Worm (Caenorhabditis elegans): ENCODE measurements around the gene Y54F10AM.15.

Gene Y54F10AM.15

DNA sequence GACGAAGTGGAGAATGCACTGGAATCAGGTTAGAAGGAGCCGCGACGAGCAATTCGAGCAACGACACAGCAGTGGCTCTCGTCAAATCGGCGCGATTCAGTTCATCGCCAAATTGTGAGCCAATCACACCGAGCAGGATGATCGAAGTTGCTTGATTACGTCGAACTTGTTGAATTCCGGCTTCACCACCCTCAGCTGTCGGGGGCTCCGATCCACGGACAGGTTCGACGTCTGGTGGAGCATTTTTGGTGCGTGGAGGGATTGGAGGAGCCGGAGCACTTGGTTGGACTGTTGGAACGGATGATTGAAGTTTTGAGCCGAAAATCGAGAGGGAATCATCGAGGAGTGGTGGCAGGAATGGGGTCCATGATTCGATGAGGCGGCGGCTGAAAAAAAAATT lies 13.0 kb downstream of the Y54F10AM.15 start:
- TF ChIP-seq mab-5 (tag; optimal IDR thresholded peaks at IDR 0.05) = no peak
- TF ChIP-seq nhr-11 (tag; optimal IDR thresholded peaks at IDR 0.05) = no peak
- no peak for TF ChIP-seq R02D3.7 (tag; optimal IDR thresholded peaks at IDR 0.05)
- TF ChIP-seq mbf-1 (tag; optimal IDR thresholded peaks at IDR 0.05) = no peak
- TF ChIP-seq dmd-4 (tag; optimal IDR thresholded peaks at IDR 0.05) = no peak
- no peak for TF ChIP-seq blmp-1 (tag; optimal IDR thresholded peaks at IDR 0.05; ENCODE audit: insufficient read depth)
- TF ChIP-seq ceh-82 (tag; optimal IDR thresholded peaks at IDR 0.05) = no peak
- TF ChIP-seq nhr-25 (tag; optimal IDR thresholded peaks at IDR 0.05) = no peak
- no peak for TF ChIP-seq Y55F3AM.14 (GFP tag; optimal IDR thresholded peaks at IDR 0.05)
- no peak for TF ChIP-seq nhr-6 (tag; optimal IDR thresholded peaks at IDR 0.05)
- no peak for TF ChIP-seq skn-1 (tag; optimal IDR thresholded peaks at IDR 0.05)
- TF ChIP-seq lin-11 (tag; optimal IDR thresholded peaks at IDR 0.05) = no peak
- TF ChIP-seq zag-1 (tag; optimal IDR thresholded peaks at IDR 0.05) = no peak
- TF ChIP-seq elt-1 (tag; optimal IDR thresholded peaks at IDR 0.05) = no peak
- no peak for TF ChIP-seq sma-9 (GFP tag; optimal IDR thresholded peaks at IDR 0.05)
- no peak for TF ChIP-seq sma-9 (tag; optimal IDR thresholded peaks at IDR 0.05)
- TF ChIP-seq nhr-77 (tag; optimal IDR thresholded peaks at IDR 0.05) = no peak
- TF ChIP-seq lsy-2 (tag; optimal IDR thresholded peaks at IDR 0.05) = no peak
- no peak for TF ChIP-seq gmeb-1 (tag; optimal IDR thresholded peaks at IDR 0.05)

DNA sequence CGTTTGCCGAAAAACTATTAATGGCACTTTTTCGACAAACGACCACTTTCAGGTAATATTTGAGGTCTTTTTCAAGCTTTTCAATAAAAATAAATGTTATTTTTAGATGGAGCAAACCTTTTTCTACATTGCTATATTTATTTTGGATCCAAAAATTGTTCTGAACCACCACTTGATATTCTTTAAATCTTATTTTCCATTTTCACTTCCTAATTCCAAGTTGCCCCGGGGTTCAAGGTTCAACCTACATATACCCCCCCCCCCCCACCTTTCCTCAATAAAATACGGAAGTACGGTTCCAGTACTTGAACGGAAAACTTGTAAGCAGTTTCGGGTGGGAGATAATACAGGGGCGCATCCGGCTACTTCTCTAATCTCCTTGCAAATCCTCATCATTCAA lies 20.0 kb downstream of the Y54F10AM.15 start, which contains the start of gene Y54F10AM.6:
Y54F10AM.6 (plus strand) TSS at position 301 of the 400 bp plus-strand sequence.
- TF ChIP-seq egl-27 (tag; optimal IDR thresholded peaks at IDR 0.05) = no peak
- no peak for TF ChIP-seq gmeb-1 (tag; optimal IDR thresholded peaks at IDR 0.05)
- no peak for TF ChIP-seq R02D3.7 (tag; optimal IDR thresholded peaks at IDR 0.05)
- TF ChIP-seq nhr-10 (tag; optimal IDR thresholded peaks at IDR 0.05) = no peak
- TF ChIP-seq elt-1 (tag; optimal IDR thresholded peaks at IDR 0.05) = no peak
- TF ChIP-seq elt-3 (tag; optimal IDR thresholded peaks at IDR 0.05) = no peak
- no peak for TF ChIP-seq dmd-4 (tag; optimal IDR thresholded peaks at IDR 0.05)
- no peak for TF ChIP-seq zag-1 (tag; optimal IDR thresholded peaks at IDR 0.05)
- no peak for TF ChIP-seq nhr-129 (tag; optimal IDR thresholded peaks at IDR 0.05)

DNA sequence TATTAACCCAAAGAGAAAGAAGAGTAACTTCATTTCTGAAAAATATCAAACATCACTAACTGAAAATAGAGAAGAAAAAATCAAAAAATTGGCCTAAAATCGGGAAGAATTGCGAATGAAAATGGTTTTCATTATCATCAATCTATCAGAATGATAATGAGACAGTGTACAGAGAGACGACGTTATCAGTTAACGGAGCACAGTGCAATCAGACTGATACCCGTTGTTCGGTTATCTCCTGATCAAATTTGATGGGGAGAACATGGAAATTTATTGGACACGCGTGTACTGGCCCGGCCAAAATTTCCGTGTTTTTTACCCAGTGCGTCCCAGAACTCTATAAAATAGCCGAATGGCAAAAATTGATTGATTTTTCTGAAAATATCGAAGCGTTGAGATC lies 20.5 kb downstream of the Y54F10AM.15 start, which contains the start of gene Y54F10AM.8:
Y54F10AM.8 (minus strand) TSS at position 35 of the 400 bp plus-strand sequence.
- no peak for TF ChIP-seq sma-9 (GFP tag; optimal IDR thresholded peaks at IDR 0.05)
- no peak for TF ChIP-seq sma-9 (tag; optimal IDR thresholded peaks at IDR 0.05)
- peak; percentile 87 for TF ChIP-seq fos-1 (tag; optimal IDR thresholded peaks at IDR 0.05)
- peak; percentile 4 for TF ChIP-seq gmeb-1 (tag; optimal IDR thresholded peaks at IDR 0.05)
- peak; percentile 20 for TF ChIP-seq skn-1 (tag; optimal IDR thresholded peaks at IDR 0.05)
- no peak for TF ChIP-seq dmd-4 (tag; optimal IDR thresholded peaks at IDR 0.05)

DNA sequence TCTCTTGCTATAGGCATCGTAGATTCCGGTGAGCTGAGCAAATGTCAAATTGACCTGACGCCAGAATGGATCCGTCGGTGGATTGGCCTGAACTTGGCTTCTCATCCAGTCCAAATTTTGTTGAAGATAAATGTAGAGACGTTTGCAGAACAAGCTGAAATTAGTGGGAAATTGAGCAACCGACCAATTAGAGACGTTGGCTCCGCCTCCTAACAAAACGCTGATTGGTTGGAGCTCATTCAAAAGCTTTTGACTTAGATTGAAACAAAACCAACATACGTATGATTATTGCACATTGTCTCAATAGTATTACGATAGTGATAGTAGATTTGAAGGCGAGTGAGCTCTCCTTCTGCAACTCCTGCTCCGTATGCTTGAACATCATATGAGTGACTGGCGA lies 22.0 kb downstream of the Y54F10AM.15 start:
- no peak for TF ChIP-seq dmd-4 (tag; optimal IDR thresholded peaks at IDR 0.05)
- TF ChIP-seq zag-1 (tag; optimal IDR thresholded peaks at IDR 0.05) = no peak
- no peak for TF ChIP-seq nhr-12 (tag; optimal IDR thresholded peaks at IDR 0.05)
- TF ChIP-seq elt-1 (tag; optimal IDR thresholded peaks at IDR 0.05) = no peak

DNA sequence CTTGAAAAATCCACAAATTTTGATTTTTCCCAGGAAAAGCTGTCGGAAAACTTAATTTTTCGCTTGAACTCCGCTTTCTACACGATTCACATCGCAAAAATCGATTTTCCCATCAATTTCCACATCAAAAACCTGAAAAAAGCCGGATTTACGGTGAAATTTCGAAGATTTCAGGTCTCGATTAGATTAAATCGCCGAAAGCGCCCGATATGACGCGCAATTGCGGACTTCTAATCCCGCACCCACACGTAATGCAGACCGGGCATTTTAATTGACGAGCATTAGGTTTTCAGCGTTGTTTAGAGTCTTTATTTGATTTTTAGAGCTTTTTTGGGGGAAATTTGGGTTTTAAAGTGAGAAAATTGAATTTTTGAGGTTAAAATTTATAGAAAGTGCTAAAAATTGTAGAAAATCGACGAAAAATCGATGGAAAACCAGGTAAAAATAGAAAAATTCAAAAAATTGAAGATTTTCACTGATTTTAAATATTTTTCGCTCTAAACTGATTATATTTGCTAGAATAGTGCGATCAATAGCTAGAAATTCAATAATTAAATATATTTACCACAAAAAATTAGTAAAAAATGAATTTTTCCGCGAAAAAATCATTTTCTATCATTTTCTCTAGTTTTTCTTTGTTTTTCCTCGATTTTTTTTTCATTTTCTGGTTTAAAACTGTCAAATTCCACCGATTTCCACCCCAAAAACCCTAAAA lies 41.3 kb downstream of the Y54F10AM.15 start, which contains the start of gene Y54F10AL.1:
Y54F10AL.1 (plus strand) TSS at position 665 of the 715 bp plus-strand sequence.
- TF ChIP-seq lin-13 (GFP tag; optimal IDR thresholded peaks at IDR 0.05) = no peak
- TF ChIP-seq mab-5 (tag; optimal IDR thresholded peaks at IDR 0.05) = no peak
- TF ChIP-seq nhr-23 (tag; optimal IDR thresholded peaks at IDR 0.05) = no peak
- TF ChIP-seq nhr-6 (tag; optimal IDR thresholded peaks at IDR 0.05) = no peak
- no peak for TF ChIP-seq ceh-16 (tag; optimal IDR thresholded peaks at IDR 0.05)
- no peak for TF ChIP-seq ZK546.5 (tag; optimal IDR thresholded peaks at IDR 0.05)
- TF ChIP-seq fos-1 (tag; optimal IDR thresholded peaks at IDR 0.05) = no peak
- TF ChIP-seq unc-55 (GFP tag; optimal IDR thresholded peaks at IDR 0.05) = peak; percentile 38
- TF ChIP-seq lin-11 (tag; optimal IDR thresholded peaks at IDR 0.05) = no peak
- no peak for TF ChIP-seq snpc-4 (tag; optimal IDR thresholded peaks at IDR 0.05)
- no peak for TF ChIP-seq lin-39 (tag; optimal IDR thresholded peaks at IDR 0.05)
- no peak for TF ChIP-seq elt-1 (tag; optimal IDR thresholded peaks at IDR 0.05)
- TF ChIP-seq ztf-4 (tag; optimal IDR thresholded peaks at IDR 0.05) = no peak
- TF ChIP-seq nhr-11 (tag; optimal IDR thresholded peaks at IDR 0.05) = no peak
- no peak for TF ChIP-seq blmp-1 (tag; optimal IDR thresholded peaks at IDR 0.05; ENCODE audit: insufficient read depth)
- peak; percentile 16 for TF ChIP-seq gmeb-1 (tag; optimal IDR thresholded peaks at IDR 0.05)
- TF ChIP-seq Y55F3AM.14 (GFP tag; optimal IDR thresholded peaks at IDR 0.05) = no peak
- no peak for TF ChIP-seq ztf-11 (tag; optimal IDR thresholded peaks at IDR 0.05)
- TF ChIP-seq sem-4 (tag; optimal IDR thresholded peaks at IDR 0.05) = no peak
- TF ChIP-seq aly-2 (tag; optimal IDR thresholded peaks at IDR 0.05) = no peak
- TF ChIP-seq ztf-1 (GFP tag; conservative IDR thresholded peaks at IDR 0.05) = no peak
- TF ChIP-seq nhr-21 (tag; optimal IDR thresholded peaks at IDR 0.05) = no peak
- TF ChIP-seq nhr-10 (tag; optimal IDR thresholded peaks at IDR 0.05) = no peak
- TF ChIP-seq skn-1 (tag; optimal IDR thresholded peaks at IDR 0.05) = no peak
- TF ChIP-seq C34F6.9 (tag; optimal IDR thresholded peaks at IDR 0.05) = peak; percentile 25
- TF ChIP-seq unc-62 (GFP tag; optimal IDR thresholded peaks at IDR 0.05) = no peak
- no peak for TF ChIP-seq alr-1 (tag; optimal IDR thresholded peaks at IDR 0.05)
- TF ChIP-seq peb-1 (tag; optimal IDR thresholded peaks at IDR 0.05) = no peak
- TF ChIP-seq nhr-12 (tag; optimal IDR thresholded peaks at IDR 0.05) = no peak
- no peak for TF ChIP-seq mdl-1 (tag; optimal IDR thresholded peaks at IDR 0.05)
- TF ChIP-seq nhr-129 (tag; optimal IDR thresholded peaks at IDR 0.05) = no peak
